Fruit fly (Drosophila melanogaster) whole organism, wandering third instar larva: ENCODE results near the gene csw.
A peak's percentile ranks its signal among the peaks of the same experiment; 100 is the strongest.

Source experiments
- CG9705 ChIP-seq: fragments of 200-800 bp; sonication (Bioruptor generic); optimal IDR thresholded peaks from 2 replicates; lab custom pipeline; 2018; ENCODE audit warnings: missing biosample characterization, mild to moderate bottlenecking, missing genetic modification characterization
- fru ChIP-seq: fragments of 200-800 bp; sonication (Bioruptor generic); optimal IDR thresholded peaks from 3 replicates; lab custom pipeline; 2016; ENCODE audit warnings: missing biosample characterization, mild to moderate bottlenecking, missing genetic modification characterization
- h ChIP-seq: fragments of 200-800 bp; sonication (Bioruptor generic); optimal IDR thresholded peaks from 3 replicates; lab custom pipeline; 2016; ENCODE audit warnings: missing biosample characterization, mild to moderate bottlenecking, missing genetic modification characterization
- jim ChIP-seq: fragments of 175-275, 200-325 bp; sonication (Bioruptor generic); optimal IDR thresholded peaks from 2 replicates; lab custom pipeline; 2016; ENCODE audit warnings: missing biosample characterization, mild to moderate bottlenecking, missing genetic modification characterization

DNA sequence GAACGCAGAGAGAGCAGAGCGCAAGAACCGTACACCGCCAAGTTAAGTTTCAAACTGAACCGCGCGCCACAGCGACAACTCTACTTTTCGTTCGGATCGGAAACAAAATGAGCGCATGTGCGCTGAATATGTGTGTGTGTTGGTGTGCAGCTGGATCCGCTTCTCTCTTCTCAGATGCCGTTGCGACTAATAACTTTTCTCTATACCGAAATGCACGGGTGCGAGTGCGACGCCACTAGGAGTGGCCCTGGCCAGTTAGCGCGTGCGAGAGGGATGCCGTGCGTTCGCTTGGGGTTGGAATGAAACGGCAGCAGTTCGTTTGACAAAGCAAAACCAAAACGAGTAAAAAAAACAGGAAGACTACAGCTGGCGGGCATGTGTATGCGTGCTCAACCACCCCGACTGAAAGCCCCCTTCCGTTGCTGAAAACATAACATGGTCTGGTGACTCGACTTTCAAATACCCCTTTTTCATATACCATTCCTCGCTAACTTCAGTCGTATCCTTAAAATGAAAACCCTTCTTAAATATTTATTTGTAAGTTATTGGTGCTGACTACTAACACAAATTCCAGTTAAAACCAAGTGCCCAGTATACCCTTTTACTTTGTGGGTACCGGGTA, 42.9 kb downstream of the csw start:
- TF ChIP-seq fru (GFP tag; lab: Kevin White, UChicago) (peak; percentile 100), jim (GFP tag; lab: Kevin White, UChicago) (peak; percentile 99), CG9705 (peak; percentile 100), h (peak; percentile 100)
